Worm (Caenorhabditis elegans) whole organism, L1 larva: ENCODE results near the gene zip-8.

Experiments
- lsy-2 ChIP-seq, 2 experiments: fragments of 150-350 bp; optimal IDR thresholded peaks; 2 replicates each; lab custom pipeline; 2014; ENCODE audit warnings: missing biosample characterization in 2 of 2, missing genetic modification characterization in 2 of 2
- mef-2 ChIP-seq: fragments of 150-350 bp; optimal IDR thresholded peaks from 2 replicates; lab custom pipeline; 2014; ENCODE audit warnings: missing biosample characterization, missing genetic modification characterization
- nhr-12 ChIP-seq: sonication (generic microtip); optimal IDR thresholded peaks from 2 replicates; lab custom pipeline; 2017; ENCODE audit warnings: missing biosample characterization, missing genetic modification characterization
- nhr-237 ChIP-seq: fragments of 150-350 bp; optimal IDR thresholded peaks from 2 replicates; lab custom pipeline; 2014; ENCODE audit warnings: missing biosample characterization, missing genetic modification characterization
- skn-1 ChIP-seq: fragments of 150-350 bp; optimal IDR thresholded peaks from 2 replicates; lab custom pipeline; 2014; ENCODE audit warnings: missing biosample characterization, missing genetic modification characterization
- snpc-4 ChIP-seq: fragments of 150-350 bp; optimal IDR thresholded peaks from 2 replicates; lab custom pipeline; 2014; ENCODE audit warnings: missing biosample characterization, missing genetic modification characterization

- TF ChIP-seq lsy-2 (tag; optimal IDR thresholded peaks at IDR 0.05; lab: Kevin White, UChicago) (peak; percentile 87 to 93), nhr-12 (tag; lab: Kevin White, UChicago) (no peak), nhr-237 (tag; lab: Kevin White, UChicago) (peak; percentile 20), mef-2 (tag; lab: Kevin White, UChicago) (no peak), skn-1 (peak; percentile 73), snpc-4 (tag; lab: Kevin White, UChicago) (no peak)
These were observed 47.0 kb upstream of the zip-8 start, which contains the start of the genes mrps-17 and txdc-9 for ce11 chrIII:6431766-6432228.
